Worm (Caenorhabditis elegans): Measurements from ENCODE around the gene bigr-1.

Gene bigr-1

ce11 chrII:11178737-11179136, 2.7 kb upstream of the bigr-1 start:
- TF ChIP-seq ceh-82 (tag; optimal IDR thresholded peaks at IDR 0.05) (no peak), nhr-28 (tag; optimal IDR thresholded peaks at IDR 0.05) (peak; percentile 44), unc-62 (GFP tag; optimal IDR thresholded peaks at IDR 0.05 in 1 of 2) (peak in 1 of 2 experiments; percentile 68), unc-62 (tag; optimal IDR thresholded peaks at IDR 0.05) (no peak), dve-1 (tag; optimal IDR thresholded peaks at IDR 0.05; ENCODE audit: insufficient read depth) (no peak), nhr-10 (tag; optimal IDR thresholded peaks at IDR 0.05) (no peak), F49E8.2 (tag; optimal IDR thresholded peaks at IDR 0.05; ENCODE audit: borderline replicate concordance) (no peak), jun-1 (tag; optimal IDR thresholded peaks at IDR 0.05) (no peak), egl-27 (tag; optimal IDR thresholded peaks at IDR 0.05) (no peak)

- TF ChIP-seq hif-1 (tag; optimal IDR thresholded peaks at IDR 0.05) (no peak), daf-12 (tag; optimal IDR thresholded peaks at IDR 0.05) (no peak), set-16 (GFP tag; IDR thresholded peaks at IDR 0.05) (peak; percentile 38; the same call in 1 of the 2 replicates), Y5F2A.4 (GFP tag; optimal IDR thresholded peaks at IDR 0.05) (no peak), T20F7.1 (GFP tag; optimal IDR thresholded peaks at IDR 0.05) (no peak), nhr-41 (GFP tag; IDR thresholded peaks at IDR 0.05) (no peak), hlh-11 (tag; optimal IDR thresholded peaks at IDR 0.05) (peak; percentile 58), F10B5.3 (tag; optimal IDR thresholded peaks at IDR 0.05) (no peak), dmd-8 (GFP tag; IDR thresholded peaks at IDR 0.05) (no peak), daf-16 (GFP tag; optimal IDR thresholded peaks at IDR 0.05) (no peak), daf-16 (tag; optimal IDR thresholded peaks at IDR 0.05) (peak; percentile 48), ceh-32 (tag; optimal IDR thresholded peaks at IDR 0.05; ENCODE audit: poor library complexity) (no peak), tag-97 (GFP tag; IDR thresholded peaks at IDR 0.05) (no peak), hmg-1.1 (GFP tag; IDR thresholded peaks at IDR 0.05) (peak; percentile 73), zip-2 (tag; optimal IDR thresholded peaks at IDR 0.05) (no peak), ztf-11 (tag; optimal IDR thresholded peaks at IDR 0.05) (no peak), zag-1 (tag; optimal IDR thresholded peaks at IDR 0.05) (no peak), lin-13 (GFP tag; optimal IDR thresholded peaks at IDR 0.05) (no peak), ceh-20 (GFP tag; IDR thresholded peaks at IDR 0.05) (no peak), php-3 (GFP tag; IDR thresholded peaks at IDR 0.05) (no peak), mxl-3 (GFP tag; optimal IDR thresholded peaks at IDR 0.05) (peak; percentile 51), vab-7 (GFP tag; IDR thresholded peaks at IDR 0.05) (no peak), lin-38 (GFP tag; IDR thresholded peaks at IDR 0.05) (no peak), nhr-28 (tag; optimal IDR thresholded peaks at IDR 0.05) (no peak), ceh-28 (tag; optimal IDR thresholded peaks at IDR 0.05) (no peak), jun-1 (tag; optimal IDR thresholded peaks at IDR 0.05) (no peak), F26F4.8 (GFP tag; conservative IDR thresholded peaks at IDR 0.05) (no peak), dpl-1 (GFP tag; optimal IDR thresholded peaks at IDR 0.05) (no peak), lsy-2 (tag; optimal IDR thresholded peaks at IDR 0.05) (peak in 1 of 2 experiments; percentile 50), tra-1 (GFP tag; IDR thresholded peaks at IDR 0.05) (no peak), hlh-30 (tag; optimal IDR thresholded peaks at IDR 0.05; ENCODE audit: insufficient read depth) (peak; percentile 55), snpc-1.2 (GFP tag; IDR thresholded peaks at IDR 0.05) (no peak), egl-43 (GFP tag; IDR thresholded peaks at IDR 0.05) (peak; percentile 70; the same call in 1 of the 2 replicates), nhr-11 (tag; optimal IDR thresholded peaks at IDR 0.05) (no peak), nhr-25 (tag; optimal IDR thresholded peaks at IDR 0.05; ENCODE audit: borderline replicate concordance, insufficient read depth) (no peak), snpc-4 (tag; optimal IDR thresholded peaks at IDR 0.05) (no peak), rbr-2 (tag; optimal IDR thresholded peaks at IDR 0.05) (peak; percentile 22), Y75B8A.6 (GFP tag; IDR thresholded peaks at IDR 0.05) (no peak), unc-39 (tag; optimal IDR thresholded peaks at IDR 0.05) (no peak), nhr-102 (tag; optimal IDR thresholded peaks at IDR 0.05) (no peak), F37D6.2 (tag; optimal IDR thresholded peaks at IDR 0.05) (peak; percentile 8), lin-1 (GFP tag; IDR thresholded peaks at IDR 0.05) (no peak)
These were observed 3.4 kb downstream of the bigr-1 start, which contains the start of gene lir-3 for ce11 chrII:11184757-11185341. Gene lir-3 (minus strand): TSS chrII:11184807.
